Worm (Caenorhabditis elegans) whole organism, L2 larva: ENCODE data around the gene wht-2.

Experiments
- C34F6.9 ChIP-seq: fragments of 150-350 bp; optimal IDR thresholded peaks from 2 replicates; lab custom pipeline; 2014; ENCODE audit warnings: missing biosample characterization, missing genetic modification characterization
- F13H6.1 ChIP-seq: sonication (generic microtip); optimal IDR thresholded peaks from 2 replicates; lab custom pipeline; 2016; ENCODE audit warnings: missing genetic modification characterization, missing compliant biosample characterization
- R02D3.7 ChIP-seq: fragments of 150-350 bp; optimal IDR thresholded peaks from 2 replicates; lab custom pipeline; 2014; ENCODE audit warnings: missing biosample characterization, missing genetic modification characterization
- Y55F3AM.14 ChIP-seq: fragments of 200-800 bp; sonication (Bioruptor generic); optimal IDR thresholded peaks from 2 replicates; lab custom pipeline; 2018; ENCODE audit warnings: mild to moderate bottlenecking, missing genetic modification characterization, missing compliant biosample characterization
- ZK546.5 ChIP-seq: sonication (generic microtip); optimal IDR thresholded peaks from 2 replicates; lab custom pipeline; 2017; ENCODE audit warnings: missing biosample characterization, missing genetic modification characterization
- alr-1 ChIP-seq: fragments of 150-350 bp; optimal IDR thresholded peaks from 2 replicates; lab custom pipeline; 2014; ENCODE audit warnings: missing biosample characterization, missing genetic modification characterization
- aly-2 ChIP-seq: fragments of 150-350 bp; optimal IDR thresholded peaks from 2 replicates; lab custom pipeline; 2014; ENCODE audit warnings: missing biosample characterization, missing genetic modification characterization
- ama-1 ChIP-seq: fragments of 150-350 bp; optimal IDR thresholded peaks from 2 replicates; lab custom pipeline; 2018; ENCODE audit warnings: inconsistent platforms
- blmp-1 ChIP-seq: sonication (generic microtip); optimal IDR thresholded peaks from 2 replicates; lab custom pipeline; 2017; ENCODE audit warnings: missing genetic modification characterization, mild to moderate bottlenecking, missing compliant biosample characterization, antibody characterized with exemption, moderate library complexity; ENCODE audit not compliant: insufficient read depth
- ceh-16 ChIP-seq: fragments of 150-350 bp; optimal IDR thresholded peaks from 2 replicates; lab custom pipeline; 2014; ENCODE audit warnings: missing biosample characterization, missing genetic modification characterization
- ceh-82 ChIP-seq: fragments of 150-350 bp; optimal IDR thresholded peaks from 2 replicates; lab custom pipeline; 2014; ENCODE audit warnings: missing biosample characterization, missing genetic modification characterization
- crh-2 ChIP-seq: sonication (generic microtip); optimal IDR thresholded peaks from 2 replicates; lab custom pipeline; 2017; ENCODE audit warnings: missing biosample characterization, missing genetic modification characterization
- dmd-4 ChIP-seq: sonication (generic microtip); optimal IDR thresholded peaks from 2 replicates; lab custom pipeline; 2017; ENCODE audit warnings: missing biosample characterization, missing genetic modification characterization
- egl-27 ChIP-seq: sonication (generic microtip); optimal IDR thresholded peaks from 3 replicates; lab custom pipeline; 2017; ENCODE audit warnings: missing biosample characterization, missing genetic modification reagents, missing genetic modification characterization
- elt-1 ChIP-seq: fragments of 150-350 bp; optimal IDR thresholded peaks from 2 replicates; lab custom pipeline; 2014; ENCODE audit warnings: missing biosample characterization, missing genetic modification characterization
- elt-3 ChIP-seq: sonication (generic microtip); optimal IDR thresholded peaks from 2 replicates; lab custom pipeline; 2017; ENCODE audit warnings: missing biosample characterization, missing genetic modification characterization
- fos-1 ChIP-seq: fragments of 150-350 bp; optimal IDR thresholded peaks from 2 replicates; lab custom pipeline; 2014; ENCODE audit warnings: missing biosample characterization, missing genetic modification characterization
- gmeb-1 ChIP-seq: fragments of 150-350 bp; optimal IDR thresholded peaks from 2 replicates; lab custom pipeline; 2014; ENCODE audit warnings: missing biosample characterization, missing genetic modification characterization
- lin-11 ChIP-seq: fragments of 150-350 bp; sonication (generic microtip); optimal IDR thresholded peaks from 2 replicates; lab custom pipeline; 2014; ENCODE audit warnings: missing biosample characterization, missing genetic modification characterization, inconsistent platforms, mixed read lengths
- lin-13 ChIP-seq: fragments of 150-350 bp; optimal IDR thresholded peaks from 2 replicates; lab custom pipeline; 2014; ENCODE audit warnings: missing biosample characterization, missing genetic modification reagents, missing genetic modification characterization
- lin-39 ChIP-seq: fragments of 150-350 bp; optimal IDR thresholded peaks from 2 replicates; lab custom pipeline; 2014; ENCODE audit warnings: missing biosample characterization, missing genetic modification reagents, missing genetic modification characterization
- lsy-2 ChIP-seq, 2 experiments: fragments of 150-350 bp in 1 of 2; sonication (generic microtip) in 1 of 2; optimal IDR thresholded peaks; 2 replicates each; lab custom pipeline; 2014 to 2017; ENCODE audit warnings: missing biosample characterization in 2 of 2, missing genetic modification characterization in 2 of 2
- mab-5 ChIP-seq: fragments of 150-350 bp; optimal IDR thresholded peaks from 2 replicates; lab custom pipeline; 2014; ENCODE audit warnings: missing biosample characterization, missing genetic modification characterization
- mbf-1 ChIP-seq: sonication (generic microtip); optimal IDR thresholded peaks from 2 replicates; lab custom pipeline; 2017; ENCODE audit warnings: missing biosample characterization, missing genetic modification characterization
- mdl-1 ChIP-seq, 2 experiments: fragments of 150-350 bp in 1 of 2; sonication (generic microtip) in 1 of 2; optimal IDR thresholded peaks; 2 replicates each; lab custom pipeline; 2017; ENCODE audit warnings: missing biosample characterization in 2 of 2, missing genetic modification characterization in 2 of 2
- nhr-10 ChIP-seq: sonication (generic microtip); optimal IDR thresholded peaks from 2 replicates; lab custom pipeline; 2017; ENCODE audit warnings: missing biosample characterization, missing genetic modification characterization
- nhr-11 ChIP-seq: fragments of 150-350 bp; optimal IDR thresholded peaks from 2 replicates; lab custom pipeline; 2014; ENCODE audit warnings: missing biosample characterization, missing genetic modification characterization
- nhr-12 ChIP-seq: fragments of 150-350 bp; optimal IDR thresholded peaks from 2 replicates; lab custom pipeline; 2014; ENCODE audit warnings: missing biosample characterization, missing genetic modification characterization
- nhr-129 ChIP-seq: fragments of 150-350 bp; optimal IDR thresholded peaks from 2 replicates; lab custom pipeline; 2014; ENCODE audit warnings: missing biosample characterization, missing genetic modification characterization
- nhr-21 ChIP-seq: fragments of 150-350 bp; optimal IDR thresholded peaks from 2 replicates; lab custom pipeline; 2014; ENCODE audit warnings: missing biosample characterization, missing genetic modification characterization
- nhr-23 ChIP-seq: fragments of 150-350 bp; optimal IDR thresholded peaks from 2 replicates; lab custom pipeline; 2014; ENCODE audit warnings: missing biosample characterization, missing genetic modification reagents, missing genetic modification characterization
- nhr-237 ChIP-seq: fragments of 150-350 bp; optimal IDR thresholded peaks from 2 replicates; lab custom pipeline; 2014; ENCODE audit warnings: missing biosample characterization, missing genetic modification characterization
- nhr-25 ChIP-seq: fragments of 150-350 bp; sonication (generic microtip); optimal IDR thresholded peaks from 3 replicates; lab custom pipeline; 2014; ENCODE audit warnings: missing biosample characterization, missing genetic modification characterization
- nhr-6 ChIP-seq: fragments of 150-350 bp; optimal IDR thresholded peaks from 2 replicates; lab custom pipeline; 2014; ENCODE audit warnings: missing biosample characterization, missing genetic modification characterization
- nhr-77 ChIP-seq: fragments of 150-350 bp; optimal IDR thresholded peaks from 2 replicates; lab custom pipeline; 2014; ENCODE audit warnings: missing biosample characterization, missing genetic modification characterization
- peb-1 ChIP-seq: fragments of 150-350 bp; optimal IDR thresholded peaks from 2 replicates; lab custom pipeline; 2014; ENCODE audit warnings: missing biosample characterization, missing genetic modification characterization
- sem-4 ChIP-seq: fragments of 150-350 bp; optimal IDR thresholded peaks from 2 replicates; lab custom pipeline; 2014; ENCODE audit warnings: missing biosample characterization, missing genetic modification reagents, missing genetic modification characterization
- skn-1 ChIP-seq: sonication (generic microtip); optimal IDR thresholded peaks from 2 replicates; lab custom pipeline; 2017; ENCODE audit warnings: missing biosample characterization, missing genetic modification characterization
- sma-3 ChIP-seq: sonication (generic microtip); optimal IDR thresholded peaks from 2 replicates; lab custom pipeline; 2016; ENCODE audit warnings: missing genetic modification reagents, missing genetic modification characterization, missing compliant biosample characterization
- sma-9 ChIP-seq, 2 experiments: fragments of 150-350 bp in 1 of 2; sonication (generic microtip) in 1 of 2; optimal IDR thresholded peaks; 2 replicates each; lab custom pipeline; 2014 to 2016; ENCODE audit warnings: missing genetic modification characterization in 2 of 2, mild to moderate bottlenecking in 1 of 2, missing biosample characterization in 1 of 2, missing compliant biosample characterization in 1 of 2, missing genetic modification reagents in 1 of 2, moderate library complexity in 1 of 2
- snpc-4 ChIP-seq: fragments of 150-350 bp; optimal IDR thresholded peaks from 2 replicates; lab custom pipeline; 2014; ENCODE audit warnings: missing biosample characterization, missing genetic modification characterization
- unc-39 ChIP-seq: fragments of 150-350 bp; optimal IDR thresholded peaks from 2 replicates; lab custom pipeline; 2014; ENCODE audit warnings: missing biosample characterization, missing genetic modification characterization
- unc-55 ChIP-seq: fragments of 150-350 bp; sonication (generic microtip); optimal IDR thresholded peaks from 3 replicates; lab custom pipeline; 2014; ENCODE audit warnings: missing biosample characterization, missing genetic modification reagents, missing genetic modification characterization
- unc-62 ChIP-seq: fragments of 150-350 bp; optimal IDR thresholded peaks from 2 replicates; lab custom pipeline; 2014; ENCODE audit warnings: missing biosample characterization, missing genetic modification reagents, missing genetic modification characterization
- zag-1 ChIP-seq: fragments of 150-350 bp; optimal IDR thresholded peaks from 2 replicates; lab custom pipeline; 2014; ENCODE audit warnings: missing biosample characterization, missing genetic modification characterization
- ztf-1 ChIP-seq: fragments of 200-800 bp; sonication (Bioruptor generic); conservative IDR thresholded peaks from 2 replicates; pipeline ENCODE4 v1.3.6; 2022; ENCODE audit warnings: missing genetic modification characterization, missing compliant biosample characterization
- ztf-11 ChIP-seq: sonication (generic microtip); optimal IDR thresholded peaks from 2 replicates; lab custom pipeline; 2017; ENCODE audit warnings: missing biosample characterization, missing genetic modification characterization
- ztf-4 ChIP-seq: fragments of 150-350 bp; optimal IDR thresholded peaks from 2 replicates; lab custom pipeline; 2014; ENCODE audit warnings: missing biosample characterization, missing genetic modification characterization

wht-2 gene

ce11 chrIV:11492345-11492744 is 22.1 kb downstream of the wht-2 start:
- TF ChIP-seq nhr-237 (tag; lab: Kevin White, UChicago) (no peak), crh-2 (no peak), aly-2 (tag; lab: Kevin White, UChicago) (no peak), elt-3 (tag; lab: Kevin White, UChicago) (no peak), nhr-10 (tag; lab: Kevin White, UChicago) (no peak), lin-13 (GFP tag; lab: Kevin White, UChicago) (no peak)

DNA sequence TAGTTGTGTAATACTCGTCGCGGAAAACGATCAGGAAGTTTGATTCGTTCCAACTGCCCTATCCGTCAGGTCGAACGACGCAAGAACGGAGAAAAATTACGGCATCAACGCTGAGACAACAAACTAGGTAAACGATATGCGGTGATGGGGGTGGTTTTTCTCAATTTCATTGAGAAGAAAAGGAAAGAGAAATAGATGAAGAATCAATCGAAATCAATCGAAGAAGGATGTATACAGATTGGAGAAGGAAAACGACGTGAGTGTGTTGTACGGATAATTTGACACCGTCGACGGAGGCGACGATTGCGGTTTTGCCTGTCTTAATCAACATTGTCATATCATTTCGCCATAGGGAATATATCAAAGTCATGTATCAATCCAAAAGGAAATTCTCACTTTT is 23.7 kb downstream of the wht-2 start:
- TF ChIP-seq zag-1 (no peak), sem-4 (tag; lab: Kevin White, UChicago) (peak; percentile 5), unc-62 (GFP tag; lab: Kevin White, UChicago) (no peak), unc-55 (GFP tag; lab: Kevin White, UChicago) (no peak), nhr-23 (tag; lab: Kevin White, UChicago) (no peak), nhr-21 (peak; percentile 9), ZK546.5 (tag; lab: Kevin White, UChicago) (no peak), R02D3.7 (tag; lab: Kevin White, UChicago) (no peak)

ce11 chrIV:11494924-11495323 is 24.7 kb downstream of the wht-2 start:
- TF ChIP-seq crh-2 (peak; percentile 2), ztf-1 (GFP tag; lab: Robert Waterston, UW) (no peak), nhr-25 (tag; lab: Kevin White, UChicago) (no peak), lin-39 (tag; lab: Kevin White, UChicago) (no peak), F13H6.1 (peak; percentile 12), ztf-11 (tag; lab: Kevin White, UChicago) (no peak), ceh-16 (tag; lab: Kevin White, UChicago) (no peak), mab-5 (tag; lab: Kevin White, UChicago) (no peak), R02D3.7 (tag; lab: Kevin White, UChicago) (no peak), aly-2 (tag; lab: Kevin White, UChicago) (no peak), nhr-77 (tag; lab: Kevin White, UChicago) (no peak), nhr-23 (tag; lab: Kevin White, UChicago) (no peak), nhr-10 (tag; lab: Kevin White, UChicago) (no peak), C34F6.9 (tag; lab: Kevin White, UChicago) (peak; percentile 24), skn-1 (tag; lab: Kevin White, UChicago) (no peak), unc-39 (no peak), lin-13 (GFP tag; lab: Kevin White, UChicago) (no peak), sem-4 (tag; lab: Kevin White, UChicago) (peak; percentile 40), snpc-4 (tag; lab: Kevin White, UChicago) (no peak), fos-1 (tag; lab: Kevin White, UChicago) (no peak), nhr-6 (tag; lab: Kevin White, UChicago) (no peak), Y55F3AM.14 (GFP tag; lab: Kevin White, UChicago) (no peak), ZK546.5 (tag; lab: Kevin White, UChicago) (no peak), alr-1 (tag; lab: Kevin White, UChicago) (no peak), zag-1 (peak; percentile 60), lsy-2 (tag; optimal IDR thresholded peaks at IDR 0.05; lab: Kevin White, UChicago) (peak in 1 of 2 experiments; percentile 47), peb-1 (tag; lab: Kevin White, UChicago) (no peak), ztf-4 (tag; lab: Kevin White, UChicago) (no peak), sma-9 (GFP tag; optimal IDR thresholded peaks at IDR 0.05; lab: Kevin White, UChicago) (peak; percentile 28), sma-9 (tag; optimal IDR thresholded peaks at IDR 0.05; lab: Kevin White, UChicago) (no peak), nhr-237 (tag; lab: Kevin White, UChicago) (no peak), blmp-1 (tag; lab: Kevin White, UChicago) (no peak), sma-3 (no peak), unc-62 (GFP tag; lab: Kevin White, UChicago) (no peak), gmeb-1 (tag; lab: Kevin White, UChicago) (no peak), ceh-82 (tag; lab: Kevin White, UChicago) (no peak), nhr-11 (tag; lab: Kevin White, UChicago) (no peak), nhr-129 (peak; percentile 64), nhr-12 (tag; lab: Kevin White, UChicago) (no peak), mdl-1 (tag; optimal IDR thresholded peaks at IDR 0.05; lab: Kevin White, UChicago) (no peak), nhr-21 (no peak), ama-1 (lab: Kevin White, UChicago) (no peak), lin-11 (tag; lab: Kevin White, UChicago) (no peak), mbf-1 (tag; lab: Kevin White, UChicago) (no peak), egl-27 (peak; percentile 14), dmd-4 (no peak), elt-1 (tag; lab: Kevin White, UChicago) (no peak), elt-3 (tag; lab: Kevin White, UChicago) (no peak), unc-55 (GFP tag; lab: Kevin White, UChicago) (peak; percentile 65)
